Worm (Caenorhabditis elegans): ENCODE data around the gene C15F1.8.

DNA sequence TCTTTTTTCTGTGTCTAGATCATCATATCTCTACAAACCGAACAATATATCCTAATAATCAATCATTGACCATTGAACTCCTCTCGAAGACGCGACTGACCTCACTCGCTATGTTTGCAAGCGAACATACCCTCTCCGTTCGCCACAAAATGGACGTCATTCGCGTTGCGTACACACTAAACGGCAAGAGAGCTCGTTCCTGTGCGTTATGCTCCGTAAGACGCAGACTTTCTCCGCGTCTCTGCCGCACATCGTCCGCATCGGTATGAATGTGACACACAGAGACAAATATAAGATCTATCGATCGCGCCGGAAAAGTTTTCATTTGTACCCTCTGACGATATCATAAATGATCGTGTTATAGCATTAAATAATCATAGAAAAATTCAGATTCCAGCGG is 51.6 kb downstream of the C15F1.8 start:
- peak; percentile 81 for TF ChIP-seq madf-9 (GFP tag; conservative IDR thresholded peaks at IDR 0.05)
- TF ChIP-seq lin-15B (tag; optimal IDR thresholded peaks at IDR 0.05): no peak
- no peak for TF ChIP-seq R02D3.7 (tag; optimal IDR thresholded peaks at IDR 0.05)
- TF ChIP-seq dpl-1 (GFP tag; optimal IDR thresholded peaks at IDR 0.05): no peak
- TF ChIP-seq mep-1 (tag; optimal IDR thresholded peaks at IDR 0.05): no peak
- TF ChIP-seq sdz-12 (GFP tag; optimal IDR thresholded peaks at IDR 0.05): no peak
- TF ChIP-seq egl-27 (tag; optimal IDR thresholded peaks at IDR 0.05): no peak
- no peak for TF ChIP-seq D1046.2 (GFP tag; IDR thresholded peaks at IDR 0.05)
